Worm (Caenorhabditis elegans) whole organism, young adult: ENCODE measurements around the gene Y37H2A.11.

ENCODE experiments used
- B0261.1 ChIP-seq: sonication (generic microtip); optimal IDR thresholded peaks from 2 replicates; lab custom pipeline; 2016; ENCODE audit warnings: mild to moderate bottlenecking, missing genetic modification characterization, moderate library complexity, missing compliant biosample characterization
- K12H6.12 ChIP-seq: fragments of 200-800 bp; sonication (Bioruptor generic); optimal IDR thresholded peaks from 2 replicates; lab custom pipeline; 2018; ENCODE audit warnings: mild to moderate bottlenecking, missing genetic modification characterization, missing compliant biosample characterization
- T07F8.4 ChIP-seq: sonication (generic microtip); optimal IDR thresholded peaks from 2 replicates; lab custom pipeline; 2016; ENCODE audit warnings: mild to moderate bottlenecking, missing genetic modification characterization, moderate library complexity, missing compliant biosample characterization
- ama-1 ChIP-seq, 3 experiments: fragments of 150-350 bp in 1 of 3; sonication (generic microtip) in 2 of 3; optimal IDR thresholded peaks; 2 replicates each; lab custom pipeline; 2014 to 2018; ENCODE audit warnings: missing biosample characterization in 2 of 3, missing genetic modification characterization in 2 of 3, missing genetic modification reagents in 2 of 3
- attf-5 ChIP-seq: fragments of 200-800 bp; sonication (Bioruptor generic); optimal IDR thresholded peaks from 2 replicates; lab custom pipeline; 2018; ENCODE audit warnings: mild to moderate bottlenecking, missing genetic modification characterization, missing compliant biosample characterization
- hrde-1 ChIP-seq: sonication (generic microtip); optimal IDR thresholded peaks from 2 replicates; lab custom pipeline; 2016; ENCODE audit warnings: missing genetic modification characterization, mild to moderate bottlenecking, missing compliant biosample characterization, moderate library complexity, missing genotype, missing genetic modification reagents, borderline replicate concordance
- pbrm-1 ChIP-seq: fragments of 200-800 bp; sonication (Bioruptor generic); IDR thresholded peaks from 2 replicates; pipeline ENCODE4 v1.3.6; 2022; ENCODE audit warnings: missing genetic modification reagents, missing genetic modification characterization, missing compliant biosample characterization
- sptf-2 ChIP-seq: fragments of 200-800 bp; sonication (Bioruptor generic); optimal IDR thresholded peaks from 2 replicates; lab custom pipeline; 2018; ENCODE audit warnings: mild to moderate bottlenecking, missing genetic modification characterization, missing compliant biosample characterization
- zfh-2 ChIP-seq: fragments of 200-800 bp; sonication (Bioruptor generic); conservative IDR thresholded peaks from 2 replicates; pipeline ENCODE4 v1.3.6; 2022; ENCODE audit warnings: missing genetic modification reagents, missing genetic modification characterization, missing compliant biosample characterization
- ztf-28 ChIP-seq: fragments of 200-800 bp; sonication (Bioruptor generic); IDR thresholded peaks from 2 replicates; pipeline ENCODE4 v1.3.6; 2022; ENCODE audit warnings: missing genetic modification reagents, missing genetic modification characterization, missing compliant biosample characterization

DNA sequence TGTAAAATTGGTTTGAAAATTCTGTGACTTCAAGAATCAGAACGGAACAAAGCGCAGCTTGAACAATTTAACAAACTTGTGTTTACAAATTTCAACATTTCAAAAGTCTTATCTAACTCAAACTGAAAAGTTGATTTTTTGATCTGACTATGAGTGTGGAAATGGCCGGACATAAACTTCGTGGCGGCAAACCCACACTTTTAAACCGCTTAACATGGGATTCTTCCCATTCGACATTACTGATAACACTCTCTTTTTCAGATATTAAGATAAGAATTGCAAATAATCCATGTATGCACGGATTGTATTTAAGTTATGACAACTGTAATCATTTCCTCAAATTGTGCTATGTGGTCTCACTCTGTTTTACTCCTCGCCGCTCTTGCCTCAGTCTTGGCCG, 49.9 kb downstream of the Y37H2A.11 start, which contains the start of gene clec-42:
- TF ChIP-seq hrde-1 (tag; lab: Kevin White, UChicago) (no peak), pbrm-1 (GFP tag; lab: Robert Waterston, UW) (no peak), zfh-2 (no peak), sptf-2 (GFP tag; lab: Kevin White, UChicago) (no peak), T07F8.4 (no peak), attf-5 (no peak), ztf-28 (GFP tag; lab: Robert Waterston, UW) (no peak), B0261.1 (no peak), ama-1 (optimal IDR thresholded peaks at IDR 0.05; lab: Kevin White, UChicago) (no peak), ama-1 (GFP tag; optimal IDR thresholded peaks at IDR 0.05; lab: Kevin White, UChicago) (no peak), K12H6.12 (no peak)
